ENCODE assay signal across 6 worm cellular contexts in the genomic region with DNA sequence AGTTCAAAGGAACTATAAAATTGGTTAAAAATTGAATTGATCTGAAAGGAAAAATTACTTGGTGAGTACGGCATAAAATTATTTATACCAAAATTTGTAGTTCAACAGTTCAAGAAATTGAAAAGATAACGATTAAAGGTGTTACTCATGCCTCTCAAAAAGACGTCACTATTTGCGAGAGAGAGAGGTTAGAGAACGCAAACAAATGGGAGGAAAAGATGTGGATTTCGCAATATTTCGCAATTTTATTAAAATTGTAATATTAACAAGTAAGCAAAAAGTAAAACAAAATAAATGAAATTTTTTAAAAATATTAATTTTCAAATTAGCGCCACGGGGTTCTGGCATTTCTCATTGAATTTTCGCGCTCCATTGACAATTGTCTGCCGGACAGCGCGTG.
TF ChIP-seq lines count a peak whose summit lies in the region.

Gene F13A7.11 (minus strand): TSS at position 174 of the 400 bp plus-strand sequence.

TF ChIP-seq in whole organism, L1 larva, 84 proteins besides CTCF, POLR2A, EP300 and RAD21 (continues in another document):
- TF ChIP-seq efl-1 (optimal IDR thresholded peaks at IDR 0.05; lab: Kevin White, UChicago): peak; percentile 7 to 25
- TF ChIP-seq efl-1 (GFP tag; optimal IDR thresholded peaks at IDR 0.05 in 1 of 2; lab: Kevin White, UChicago): peak; percentile 10 to 82
- TF ChIP-seq ceh-82 (tag; optimal IDR thresholded peaks at IDR 0.05; lab: Kevin White, UChicago): peak in 1 of 3 experiments; percentile 16
- TF ChIP-seq ceh-88 (GFP tag; IDR thresholded peaks at IDR 0.05; lab: Robert Waterston, UW): no peak
- TF ChIP-seq nhr-71 (tag; optimal IDR thresholded peaks at IDR 0.05; lab: Kevin White, UChicago): peak; percentile 40
- TF ChIP-seq elt-2 (tag; optimal IDR thresholded peaks at IDR 0.05; lab: Kevin White, UChicago): peak; percentile 46
- peak; percentile 99 for TF ChIP-seq zip-4 (GFP tag; optimal IDR thresholded peaks at IDR 0.05; lab: Kevin White, UChicago)
- TF ChIP-seq elt-3 (tag; optimal IDR thresholded peaks at IDR 0.05; lab: Kevin White, UChicago): peak in 1 of 6 experiments; percentile 28
- no peak for TF ChIP-seq unc-98 (GFP tag; IDR thresholded peaks at IDR 0.05; lab: Robert Waterston, UW)
- no peak for TF ChIP-seq mep-1 (tag; optimal IDR thresholded peaks at IDR 0.05; lab: Kevin White, UChicago)
- no peak for TF ChIP-seq ces-1 (GFP tag; optimal IDR thresholded peaks at IDR 0.05; lab: Kevin White, UChicago)
- TF ChIP-seq lin-13 (GFP tag; optimal IDR thresholded peaks at IDR 0.05; lab: Kevin White, UChicago): no peak
- peak; percentile 81 for TF ChIP-seq skn-1 (tag; optimal IDR thresholded peaks at IDR 0.05; lab: Kevin White, UChicago)
- TF ChIP-seq lin-35 (GFP tag; optimal IDR thresholded peaks at IDR 0.05; lab: Kevin White, UChicago): peak in 1 of 2 experiments; percentile 1

TF ChIP-seq in whole organism, L2 larva, 48 proteins besides CTCF, POLR2A, EP300 and RAD21:
- TF ChIP-seq ztf-1 (GFP tag; conservative IDR thresholded peaks at IDR 0.05; lab: Robert Waterston, UW): no peak
- TF ChIP-seq skn-1 (tag; optimal IDR thresholded peaks at IDR 0.05; lab: Kevin White, UChicago): no peak
- TF ChIP-seq crh-2 (tag; optimal IDR thresholded peaks at IDR 0.05; lab: Kevin White, UChicago): peak; percentile 11
- TF ChIP-seq C34F6.9 (tag; optimal IDR thresholded peaks at IDR 0.05; lab: Kevin White, UChicago): peak; percentile 15
- peak; percentile 67 for TF ChIP-seq sma-9 (GFP tag; optimal IDR thresholded peaks at IDR 0.05; lab: Kevin White, UChicago)
- TF ChIP-seq sma-9 (tag; optimal IDR thresholded peaks at IDR 0.05; lab: Kevin White, UChicago): no peak
- TF ChIP-seq gmeb-1 (tag; optimal IDR thresholded peaks at IDR 0.05; lab: Kevin White, UChicago): peak; percentile 37
- no peak for TF ChIP-seq ZK546.5 (tag; optimal IDR thresholded peaks at IDR 0.05; lab: Kevin White, UChicago)
- peak; percentile 100 for TF ChIP-seq nhr-129 (tag; optimal IDR thresholded peaks at IDR 0.05; lab: Kevin White, UChicago)
- TF ChIP-seq unc-55 (GFP tag; optimal IDR thresholded peaks at IDR 0.05; lab: Kevin White, UChicago): peak; percentile 40
- peak; percentile 24 for TF ChIP-seq sma-3 (GFP tag; optimal IDR thresholded peaks at IDR 0.05; lab: Kevin White, UChicago)
- TF ChIP-seq fos-1 (tag; optimal IDR thresholded peaks at IDR 0.05; lab: Kevin White, UChicago): peak; percentile 80

TF ChIP-seq in whole organism, L3 larva, 47 proteins besides CTCF, POLR2A, EP300 and RAD21:
- TF ChIP-seq nhr-12 (tag; optimal IDR thresholded peaks at IDR 0.05; lab: Kevin White, UChicago) (no peak), snpc-4 (tag; optimal IDR thresholded peaks at IDR 0.05; lab: Kevin White, UChicago) (no peak), jun-1 (tag; optimal IDR thresholded peaks at IDR 0.05; lab: Kevin White, UChicago) (peak; percentile 36), nhr-23 (tag; optimal IDR thresholded peaks at IDR 0.05; lab: Kevin White, UChicago) (peak; percentile 23), hmg-11 (tag; optimal IDR thresholded peaks at IDR 0.05; lab: Kevin White, UChicago) (peak; percentile 1), ceh-9 (tag; optimal IDR thresholded peaks at IDR 0.05; lab: Kevin White, UChicago) (no peak), pha-4 (tag; optimal IDR thresholded peaks at IDR 0.05; lab: Kevin White, UChicago) (peak; percentile 46), pqm-1 (tag; optimal IDR thresholded peaks at IDR 0.05; lab: Kevin White, UChicago) (peak; percentile 86), zag-1 (tag; optimal IDR thresholded peaks at IDR 0.05; lab: Kevin White, UChicago) (no peak), nfya-1 (tag; optimal IDR thresholded peaks at IDR 0.05; lab: Kevin White, UChicago; ENCODE audit: insufficient read depth) (no peak), elt-2 (tag; optimal IDR thresholded peaks at IDR 0.05; lab: Kevin White, UChicago) (peak; percentile 74), ceh-28 (tag; optimal IDR thresholded peaks at IDR 0.05; lab: Kevin White, UChicago) (peak; percentile 8), lin-39 (tag; optimal IDR thresholded peaks at IDR 0.05; lab: Kevin White, UChicago) (no peak)

TF ChIP-seq in whole organism, L4 larva, 104 proteins besides CTCF, POLR2A, EP300 and RAD21 (continues in another document):
- TF ChIP-seq pqm-1 (tag; optimal IDR thresholded peaks at IDR 0.05; lab: Kevin White, UChicago): peak; percentile 51
- no peak for TF ChIP-seq Y48G9A.11 (GFP tag; IDR thresholded peaks at IDR 0.05; lab: Robert Waterston, UW)
- TF ChIP-seq zip-2 (tag; optimal IDR thresholded peaks at IDR 0.05; lab: Kevin White, UChicago): peak; percentile 99
- TF ChIP-seq mxl-3 (GFP tag; optimal IDR thresholded peaks at IDR 0.05; lab: Kevin White, UChicago): no peak
- peak in 1 of 2 experiments; percentile 4 for TF ChIP-seq mdl-1 (tag; optimal IDR thresholded peaks at IDR 0.05; lab: Kevin White, UChicago)
- no peak for TF ChIP-seq lin-15B (tag; optimal IDR thresholded peaks at IDR 0.05; lab: Kevin White, UChicago)
- TF ChIP-seq dve-1 (tag; optimal IDR thresholded peaks at IDR 0.05; lab: Kevin White, UChicago; ENCODE audit: insufficient read depth): peak; percentile 83
- peak; percentile 83 for TF ChIP-seq dmd-6 (GFP tag; IDR thresholded peaks at IDR 0.05; lab: Robert Waterston, UW)
- peak; percentile 57 for TF ChIP-seq nhr-102 (tag; optimal IDR thresholded peaks at IDR 0.05; lab: Kevin White, UChicago)
- TF ChIP-seq nhr-28 (tag; optimal IDR thresholded peaks at IDR 0.05; lab: Kevin White, UChicago): peak; percentile 66
- peak; percentile 49 for TF ChIP-seq hlh-11 (tag; optimal IDR thresholded peaks at IDR 0.05; lab: Kevin White, UChicago)
- TF ChIP-seq ceh-20 (GFP tag; IDR thresholded peaks at IDR 0.05; lab: Robert Waterston, UW): 0 out of 2 replicates have a peak, but pooled peaks have one; percentile 14
- peak in 1 of 2 experiments; percentile 7 for TF ChIP-seq daf-16 (GFP tag; optimal IDR thresholded peaks at IDR 0.05; lab: Kevin White, UChicago)
- peak; percentile 89 for TF ChIP-seq daf-16 (tag; optimal IDR thresholded peaks at IDR 0.05; lab: Kevin White, UChicago)
- peak; percentile 44 for TF ChIP-seq nhr-77 (tag; optimal IDR thresholded peaks at IDR 0.05; lab: Kevin White, UChicago)
- TF ChIP-seq ztf-11 (tag; optimal IDR thresholded peaks at IDR 0.05; lab: Kevin White, UChicago): no peak
- TF ChIP-seq daf-12 (tag; optimal IDR thresholded peaks at IDR 0.05; lab: Kevin White, UChicago): no peak

TF ChIP-seq in whole organism, late embryonic, 69 proteins besides CTCF, POLR2A, EP300 and RAD21:
- TF ChIP-seq nfya-1 (tag; optimal IDR thresholded peaks at IDR 0.05; lab: Kevin White, UChicago) (no peak), ama-1 (optimal IDR thresholded peaks at IDR 0.05; lab: Kevin White, UChicago) (no peak), zip-5 (tag; optimal IDR thresholded peaks at IDR 0.05; lab: Kevin White, UChicago) (no peak), unc-42 (tag; optimal IDR thresholded peaks at IDR 0.05; lab: Kevin White, UChicago) (no peak), npax-4 (tag; optimal IDR thresholded peaks at IDR 0.05; lab: Kevin White, UChicago) (no peak), pha-2 (tag; optimal IDR thresholded peaks at IDR 0.05; lab: Kevin White, UChicago) (no peak), elt-2 (tag; optimal IDR thresholded peaks at IDR 0.05; lab: Kevin White, UChicago) (peak; percentile 4)

TF ChIP-seq in whole organism, young adult, 124 proteins besides CTCF, POLR2A, EP300 and RAD21:
- TF ChIP-seq dpff-1 (tag; optimal IDR thresholded peaks at IDR 0.05; lab: Kevin White, UChicago) (no peak), B0261.1 (tag; optimal IDR thresholded peaks at IDR 0.05; lab: Kevin White, UChicago) (no peak), K11D2.4 (GFP tag; IDR thresholded peaks at IDR 0.05; lab: Robert Waterston, UW) (no peak), attf-5 (GFP tag; optimal IDR thresholded peaks at IDR 0.05; lab: Kevin White, UChicago) (peak; percentile 15), bed-2 (GFP tag; IDR thresholded peaks at IDR 0.05; lab: Robert Waterston, UW) (no peak), rcor-1 (GFP tag; IDR thresholded peaks at IDR 0.05; lab: Robert Waterston, UW) (no peak), mcd-1 (GFP tag; IDR thresholded peaks at IDR 0.05; lab: Robert Waterston, UW) (0 out of 2 replicates have a peak, but pooled peaks have one; percentile 13), cebp-1 (GFP tag; IDR thresholded peaks at IDR 0.05; lab: Robert Waterston, UW) (peak; percentile 99), cebp-1 (tag; optimal IDR thresholded peaks at IDR 0.05; lab: Kevin White, UChicago) (peak; percentile 99), lin-40 (tag; optimal IDR thresholded peaks at IDR 0.05; lab: Kevin White, UChicago) (no peak), nfyb-1 (GFP tag; IDR thresholded peaks at IDR 0.05; lab: Robert Waterston, UW) (no peak), cebp-2 (GFP tag; IDR thresholded peaks at IDR 0.05; lab: Robert Waterston, UW) (0 out of 2 replicates have a peak, but pooled peaks have one; percentile 52), nhr-80 (tag; optimal IDR thresholded peaks at IDR 0.05; lab: Kevin White, UChicago) (peak; percentile 41), snpc-4 (GFP tag; optimal IDR thresholded peaks at IDR 0.05; lab: Kevin White, UChicago) (no peak), snpc-4 (tag; optimal IDR thresholded peaks at IDR 0.05; lab: Kevin White, UChicago) (peak in 2 of 4 experiments; percentile 2 to 4)
